Worm (Caenorhabditis elegans) whole organism, mixed stage, embryonic: Measurements from ENCODE around the gene sta-2.

Source experiments
- pha-4 ChIP-seq: fragments of 150-350 bp; optimal IDR thresholded peaks from 2 replicates; lab custom pipeline; 2018; ENCODE audit warnings: missing biosample characterization, missing genetic modification reagents, missing genetic modification characterization
- ztf-11 ChIP-seq: fragments of 150-350 bp; optimal IDR thresholded peaks from 2 replicates; lab custom pipeline; 2014; ENCODE audit warnings: missing biosample characterization, missing genetic modification characterization

ce11 chrV:9738077-9738705 is 2.8 kb upstream of the sta-2 start:
- TF ChIP-seq pha-4 (tag; lab: Kevin White, UChicago) (no peak), ztf-11 (no peak)
